Worm (Caenorhabditis elegans) whole organism, mixed stage, embryonic: Measurements from ENCODE around the gene chil-18.

Source experiments
- ces-1 ChIP-seq: fragments of 150-350 bp; optimal IDR thresholded peaks from 2 replicates; lab custom pipeline; 2014; ENCODE audit warnings: missing biosample characterization, missing genetic modification reagents, missing genetic modification characterization
- elt-1 ChIP-seq: sonication (generic microtip); optimal IDR thresholded peaks from 2 replicates; lab custom pipeline; 2017; ENCODE audit warnings: missing genetic modification characterization, mild to moderate bottlenecking, missing compliant biosample characterization, antibody characterized with exemption, moderate library complexity, borderline replicate concordance; ENCODE audit not compliant: insufficient read depth
- elt-3 ChIP-seq: fragments of 150-350 bp; optimal IDR thresholded peaks from 2 replicates; lab custom pipeline; 2014; ENCODE audit warnings: missing biosample characterization, missing genetic modification characterization
- lsy-2 ChIP-seq: fragments of 150-350 bp; optimal IDR thresholded peaks from 2 replicates; lab custom pipeline; 2014; ENCODE audit warnings: missing biosample characterization, missing genetic modification characterization
- nhr-2 ChIP-seq: fragments of 150-350 bp; optimal IDR thresholded peaks from 2 replicates; lab custom pipeline; 2014; ENCODE audit warnings: missing biosample characterization, missing genetic modification characterization
- nhr-76 ChIP-seq: sonication (generic microtip); optimal IDR thresholded peaks from 2 replicates; lab custom pipeline; 2017; ENCODE audit warnings: missing biosample characterization, missing genetic modification characterization
- sem-2 ChIP-seq: fragments of 200-800 bp; sonication (Bioruptor generic); optimal IDR thresholded peaks from 2 replicates; lab custom pipeline; 2018; ENCODE audit warnings: mild to moderate bottlenecking, missing genetic modification characterization, missing compliant biosample characterization

DNA sequence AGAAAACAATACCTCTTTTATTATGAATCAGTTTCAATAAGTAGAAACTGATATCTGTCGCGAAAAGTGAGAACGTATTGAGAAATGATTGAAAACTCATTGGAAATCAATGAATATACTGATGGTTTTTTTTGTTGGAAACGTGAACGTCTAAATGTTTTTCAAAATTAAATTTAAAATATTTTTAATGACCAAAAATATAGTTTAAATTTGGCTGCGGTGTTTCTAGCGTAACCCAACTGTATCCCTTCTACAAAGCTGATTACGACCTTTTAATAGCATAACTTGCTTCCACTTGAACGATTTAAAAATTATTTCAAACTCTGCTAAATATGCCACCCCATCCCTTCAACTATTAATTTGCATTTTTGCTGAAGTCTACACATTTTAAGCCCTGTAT, 36.6 kb upstream of the chil-18 start, which contains the start of gene M176.9:
- TF ChIP-seq ces-1 (GFP tag; lab: Kevin White, UChicago) = no peak
- TF ChIP-seq nhr-76 (tag; lab: Kevin White, UChicago) = no peak
- TF ChIP-seq elt-3 (tag; lab: Kevin White, UChicago) = no peak
- TF ChIP-seq elt-1 (tag; lab: Kevin White, UChicago) = no peak
- TF ChIP-seq sem-2 (GFP tag; lab: Kevin White, UChicago) = no peak
- no peak for TF ChIP-seq nhr-2 (tag; lab: Kevin White, UChicago)
- TF ChIP-seq lsy-2 (tag; lab: Kevin White, UChicago) = no peak
